Worm (Caenorhabditis elegans) whole organism, L1 larva: ENCODE measurements around the gene Y11D7A.9.

Experiments
- aha-1 ChIP-seq: fragments of 150-350 bp; optimal IDR thresholded peaks from 2 replicates; lab custom pipeline; 2014; ENCODE audit warnings: missing biosample characterization, missing genetic modification characterization
- aly-2 ChIP-seq: fragments of 150-350 bp; optimal IDR thresholded peaks from 2 replicates; lab custom pipeline; 2014; ENCODE audit warnings: missing biosample characterization, missing genetic modification characterization
- blmp-1 ChIP-seq: fragments of 150-350 bp; optimal IDR thresholded peaks from 2 replicates; lab custom pipeline; 2014; ENCODE audit warnings: missing biosample characterization, missing genetic modification characterization
- ceh-82 ChIP-seq, 3 experiments: fragments of 150-350 bp in 1 of 3; sonication (generic microtip) in 2 of 3; optimal IDR thresholded peaks; 2 replicates each; lab custom pipeline; 2014 to 2017; ENCODE audit warnings: missing biosample characterization in 3 of 3, missing genetic modification characterization in 3 of 3
- dpl-1 ChIP-seq, 3 experiments: fragments of 150-350 bp in 2 of 3; sonication (generic microtip) in 1 of 3; optimal IDR thresholded peaks; 2 replicates each; lab custom pipeline; 2014 to 2017; ENCODE audit warnings: missing biosample characterization in 3 of 3, missing genetic modification characterization in 3 of 3, missing genetic modification reagents in 3 of 3
- egl-27 ChIP-seq, 2 experiments: fragments of 150-350 bp in 1 of 2; sonication (generic microtip); optimal IDR thresholded peaks; 3 replicates each; lab custom pipeline; 2017 to 2018; ENCODE audit warnings: missing biosample characterization in 2 of 2, missing genetic modification characterization in 2 of 2, missing genetic modification reagents in 2 of 2
- mab-9 ChIP-seq: fragments of 200-800 bp; sonication (Bioruptor generic); IDR thresholded peaks from 2 replicates; pipeline ENCODE4 v1.3.6; 2022; ENCODE audit warnings: missing genetic modification reagents, missing genetic modification characterization, missing compliant biosample characterization
- nhr-77 ChIP-seq: fragments of 150-350 bp; optimal IDR thresholded peaks from 2 replicates; lab custom pipeline; 2014; ENCODE audit warnings: missing biosample characterization, missing genetic modification characterization
- nhr-90 ChIP-seq: sonication (generic microtip); optimal IDR thresholded peaks from 2 replicates; lab custom pipeline; 2016; ENCODE audit warnings: mild to moderate bottlenecking, missing genetic modification characterization, missing compliant biosample characterization; ENCODE audit not compliant: poor library complexity
- skn-1 ChIP-seq: fragments of 150-350 bp; optimal IDR thresholded peaks from 2 replicates; lab custom pipeline; 2014; ENCODE audit warnings: missing biosample characterization, missing genetic modification characterization
- snpc-4 ChIP-seq: fragments of 150-350 bp; optimal IDR thresholded peaks from 2 replicates; lab custom pipeline; 2014; ENCODE audit warnings: missing biosample characterization, missing genetic modification characterization
- sox-4 ChIP-seq: sonication (generic microtip); optimal IDR thresholded peaks from 2 replicates; lab custom pipeline; 2016; ENCODE audit warnings: missing genetic modification characterization, missing compliant biosample characterization
- unc-62 ChIP-seq: fragments of 150-350 bp; optimal IDR thresholded peaks from 2 replicates; lab custom pipeline; 2014; ENCODE audit warnings: missing biosample characterization, missing genetic modification reagents, missing genetic modification characterization
- xbp-1 ChIP-seq: sonication (generic microtip); optimal IDR thresholded peaks from 2 replicates; lab custom pipeline; 2016; ENCODE audit warnings: missing genetic modification characterization, missing compliant biosample characterization

- no peak for TF ChIP-seq snpc-4 (tag; lab: Kevin White, UChicago)
- no peak for TF ChIP-seq skn-1
- no peak for TF ChIP-seq dpl-1 (GFP tag; optimal IDR thresholded peaks at IDR 0.05; lab: Kevin White, UChicago)
- no peak for TF ChIP-seq unc-62 (GFP tag; lab: Kevin White, UChicago)
- TF ChIP-seq aly-2 (tag; lab: Kevin White, UChicago), result no peak
- no peak for TF ChIP-seq nhr-77 (tag; lab: Kevin White, UChicago)
- no peak for TF ChIP-seq nhr-90 (tag; lab: Kevin White, UChicago)
- no peak for TF ChIP-seq aha-1 (tag; lab: Kevin White, UChicago)
- no peak for TF ChIP-seq mab-9 (GFP tag; lab: Robert Waterston, UW)
- no peak for TF ChIP-seq egl-27 (tag; optimal IDR thresholded peaks at IDR 0.05; lab: Kevin White, UChicago)
- TF ChIP-seq ceh-82 (tag; optimal IDR thresholded peaks at IDR 0.05; lab: Kevin White, UChicago), result no peak
- TF ChIP-seq sox-4 (tag; lab: Kevin White, UChicago), result no peak
- no peak for TF ChIP-seq blmp-1 (tag; lab: Kevin White, UChicago)
- no peak for TF ChIP-seq xbp-1
These were observed 40.4 kb upstream of the Y11D7A.9 start, which contains the start of gene F49C12.1 for ce11 chrIV:9296285-9296684.
